Fruit fly (Drosophila melanogaster) whole organism, adult: ENCODE measurements around the gene CG15027.

Source experiments
- CG1620 ChIP-seq: fragments of 200-800 bp; sonication (Bioruptor generic); optimal IDR thresholded peaks from 2 replicates; lab custom pipeline; 2016; ENCODE audit warnings: missing biosample characterization, missing genetic modification characterization
- CG33017 ChIP-seq: fragments of 200-800 bp; sonication (Bioruptor generic); optimal IDR thresholded peaks from 2 replicates; lab custom pipeline; 2018; ENCODE audit warnings: missing biosample characterization, mild to moderate bottlenecking, missing genetic modification characterization, moderate library complexity
- CG7045 ChIP-seq: fragments of 200-800 bp; sonication (Bioruptor generic); optimal IDR thresholded peaks from 2 replicates; lab custom pipeline; 2017; ENCODE audit warnings: missing biosample characterization, mild to moderate bottlenecking, missing genetic modification characterization
- bab1 ChIP-seq: fragments of 200-800 bp; sonication (Bioruptor generic); optimal IDR thresholded peaks from 3 replicates; lab custom pipeline; 2019; ENCODE audit warnings: missing biosample characterization, mild to moderate bottlenecking, missing genetic modification characterization, moderate library complexity
- cic ChIP-seq: fragments of 200-800 bp; sonication (Bioruptor generic); optimal IDR thresholded peaks from 2 replicates; lab custom pipeline; 2017; ENCODE audit warnings: missing biosample characterization, mild to moderate bottlenecking, missing genetic modification characterization, moderate library complexity
- cnc ChIP-seq, 2 experiments: fragments of >200 bp; optimal IDR thresholded peaks; 2 replicates each; lab custom pipeline; 2017
- ovo ChIP-seq: fragments of 200-800 bp; sonication (Bioruptor generic); optimal IDR thresholded peaks from 2 replicates; lab custom pipeline; 2016; ENCODE audit warnings: missing biosample characterization, missing genetic modification characterization
- pad ChIP-seq: fragments of 200-800 bp; sonication (Bioruptor generic); optimal IDR thresholded peaks from 3 replicates; lab custom pipeline; 2017; ENCODE audit warnings: missing biosample characterization, missing genetic modification characterization, mild to moderate bottlenecking, moderate library complexity, missing genetic modification reagents

dm6 chrX:15090371-15090770, 4.7 kb upstream of the CG15027 start:
- no peak for TF ChIP-seq bab1
- TF ChIP-seq CG33017 (tag; lab: Kevin White, UChicago): no peak
- no peak for TF ChIP-seq pad
- TF ChIP-seq cnc (optimal IDR thresholded peaks at IDR 0.05; lab: Kevin White, UChicago): no peak
- TF ChIP-seq CG1620 (GFP tag; lab: Kevin White, UChicago): no peak
- no peak for TF ChIP-seq ovo
- TF ChIP-seq CG7045: no peak
- TF ChIP-seq cic (GFP tag; lab: Kevin White, UChicago): no peak
